Worm (Caenorhabditis elegans) whole organism, mixed stage, embryonic: ENCODE results near the gene tin-9.1.

Experiments used
- bed-3 ChIP-seq: fragments of 200-800 bp; sonication (Bioruptor generic); optimal IDR thresholded peaks from 3 replicates; lab custom pipeline; 2018; ENCODE audit warnings: mild to moderate bottlenecking, missing genetic modification characterization, moderate library complexity, missing compliant biosample characterization
- blmp-1 ChIP-seq: fragments of 150-350 bp; optimal IDR thresholded peaks from 2 replicates; lab custom pipeline; 2014; ENCODE audit warnings: missing biosample characterization, missing genetic modification characterization
- ceh-39 ChIP-seq: fragments of 150-350 bp; optimal IDR thresholded peaks from 2 replicates; lab custom pipeline; 2014; ENCODE audit warnings: missing biosample characterization, missing genetic modification characterization
- ces-1 ChIP-seq: fragments of 150-350 bp; optimal IDR thresholded peaks from 2 replicates; lab custom pipeline; 2014; ENCODE audit warnings: missing biosample characterization, missing genetic modification reagents, missing genetic modification characterization
- cnd-1 ChIP-seq: fragments of 200-800 bp; sonication (Bioruptor generic); optimal IDR thresholded peaks from 2 replicates; lab custom pipeline; 2018; ENCODE audit warnings: mild to moderate bottlenecking, missing genetic modification characterization, missing compliant biosample characterization
- drap-1 ChIP-seq: fragments of 200-800 bp; sonication (Bioruptor generic); optimal IDR thresholded peaks from 3 replicates; lab custom pipeline; 2018; ENCODE audit warnings: mild to moderate bottlenecking, missing genetic modification characterization, missing compliant biosample characterization
- elt-1 ChIP-seq: sonication (generic microtip); optimal IDR thresholded peaks from 2 replicates; lab custom pipeline; 2017; ENCODE audit warnings: missing genetic modification characterization, mild to moderate bottlenecking, missing compliant biosample characterization, antibody characterized with exemption, moderate library complexity, borderline replicate concordance; ENCODE audit not compliant: insufficient read depth
- elt-3 ChIP-seq: fragments of 150-350 bp; optimal IDR thresholded peaks from 2 replicates; lab custom pipeline; 2014; ENCODE audit warnings: missing biosample characterization, missing genetic modification characterization
- ham-2 ChIP-seq: fragments of 200-800 bp; sonication (Bioruptor generic); optimal IDR thresholded peaks from 2 replicates; lab custom pipeline; 2018; ENCODE audit warnings: mild to moderate bottlenecking, missing genetic modification characterization, missing compliant biosample characterization
- hlh-1 ChIP-seq: fragments of 150-350 bp; optimal IDR thresholded peaks from 2 replicates; lab custom pipeline; 2014; ENCODE audit warnings: missing biosample characterization, missing genetic modification reagents, missing genetic modification characterization
- lin-13 ChIP-seq: fragments of 150-350 bp; optimal IDR thresholded peaks from 2 replicates; lab custom pipeline; 2014; ENCODE audit warnings: missing biosample characterization, missing genetic modification characterization
- lin-32 ChIP-seq: fragments of 200-800 bp; sonication (Bioruptor generic); optimal IDR thresholded peaks from 2 replicates; lab custom pipeline; 2018; ENCODE audit warnings: mild to moderate bottlenecking, missing genetic modification characterization, missing compliant biosample characterization
- lsy-2 ChIP-seq: fragments of 150-350 bp; optimal IDR thresholded peaks from 2 replicates; lab custom pipeline; 2014; ENCODE audit warnings: missing biosample characterization, missing genetic modification characterization
- mep-1 ChIP-seq: fragments of 150-350 bp; optimal IDR thresholded peaks from 2 replicates; lab custom pipeline; 2017; ENCODE audit warnings: missing biosample characterization, missing genetic modification reagents, missing genetic modification characterization, inconsistent platforms
- mls-2 ChIP-seq: sonication (generic microtip); optimal IDR thresholded peaks from 2 replicates; lab custom pipeline; 2016; ENCODE audit warnings: mild to moderate bottlenecking, missing genetic modification characterization, moderate library complexity, missing compliant biosample characterization
- nhr-12 ChIP-seq: fragments of 150-350 bp; optimal IDR thresholded peaks from 2 replicates; lab custom pipeline; 2014; ENCODE audit warnings: missing biosample characterization, missing genetic modification characterization
- nhr-2 ChIP-seq: fragments of 150-350 bp; optimal IDR thresholded peaks from 2 replicates; lab custom pipeline; 2014; ENCODE audit warnings: missing biosample characterization, missing genetic modification characterization
- nhr-237 ChIP-seq: fragments of 150-350 bp; optimal IDR thresholded peaks from 2 replicates; lab custom pipeline; 2014; ENCODE audit warnings: missing biosample characterization, missing genetic modification characterization
- nhr-28 ChIP-seq: fragments of 150-350 bp; optimal IDR thresholded peaks from 2 replicates; lab custom pipeline; 2014; ENCODE audit warnings: missing biosample characterization, missing genetic modification characterization
- nhr-76 ChIP-seq: sonication (generic microtip); optimal IDR thresholded peaks from 2 replicates; lab custom pipeline; 2017; ENCODE audit warnings: missing biosample characterization, missing genetic modification characterization
- pha-4 ChIP-seq: fragments of 150-350 bp; optimal IDR thresholded peaks from 2 replicates; lab custom pipeline; 2018; ENCODE audit warnings: missing biosample characterization, missing genetic modification reagents, missing genetic modification characterization
- sem-2 ChIP-seq: fragments of 200-800 bp; sonication (Bioruptor generic); optimal IDR thresholded peaks from 2 replicates; lab custom pipeline; 2018; ENCODE audit warnings: mild to moderate bottlenecking, missing genetic modification characterization, missing compliant biosample characterization
- snpc-4 ChIP-seq: fragments of 150-350 bp; optimal IDR thresholded peaks from 2 replicates; lab custom pipeline; 2014; ENCODE audit warnings: missing biosample characterization, missing genetic modification characterization
- sptf-1 ChIP-seq: sonication (generic microtip); optimal IDR thresholded peaks from 2 replicates; lab custom pipeline; 2017; ENCODE audit warnings: mild to moderate bottlenecking, missing genetic modification characterization, moderate library complexity, missing compliant biosample characterization
- tbx-8 ChIP-seq: fragments of 200-800 bp; sonication (Bioruptor generic); optimal IDR thresholded peaks from 2 replicates; lab custom pipeline; 2018; ENCODE audit warnings: mild to moderate bottlenecking, missing genetic modification characterization, moderate library complexity, missing compliant biosample characterization
- unc-120 ChIP-seq: sonication (generic microtip); optimal IDR thresholded peaks from 2 replicates; lab custom pipeline; 2017; ENCODE audit warnings: missing genetic modification characterization, missing compliant biosample characterization; ENCODE audit not compliant: poor library complexity, severe bottlenecking
- unc-39 ChIP-seq: fragments of 150-350 bp; optimal IDR thresholded peaks from 2 replicates; lab custom pipeline; 2014; ENCODE audit warnings: missing biosample characterization, missing genetic modification characterization
- unc-62 ChIP-seq: fragments of 150-350 bp; optimal IDR thresholded peaks from 2 replicates; lab custom pipeline; 2014; ENCODE audit warnings: missing biosample characterization, missing genetic modification reagents, missing genetic modification characterization
- zip-8 ChIP-seq: fragments of 150-350 bp; optimal IDR thresholded peaks from 2 replicates; lab custom pipeline; 2014; ENCODE audit warnings: missing biosample characterization, missing genetic modification characterization

tin-9.1 gene

DNA sequence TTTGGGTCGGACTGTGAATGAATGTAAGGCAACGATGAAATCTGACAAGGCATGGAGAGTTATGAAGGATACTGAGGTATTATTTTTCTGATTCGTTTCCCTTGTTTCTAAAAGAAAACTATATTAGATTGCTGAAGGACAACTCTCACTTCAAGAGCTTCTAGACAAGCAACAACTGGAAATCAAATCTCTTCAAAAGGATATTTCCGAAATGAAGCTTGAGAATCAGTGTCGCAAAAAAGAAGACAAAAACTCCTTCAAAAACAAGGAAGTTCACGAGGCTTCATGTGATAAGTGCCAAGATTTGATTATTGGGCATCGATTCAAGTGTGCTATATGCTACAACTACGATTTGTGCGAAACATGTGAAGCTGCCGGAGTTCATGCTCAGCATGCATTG is 25.8 kb downstream of the tin-9.1 start:
- TF ChIP-seq unc-62 (GFP tag; lab: Kevin White, UChicago) (no peak), blmp-1 (no peak), bed-3 (GFP tag; lab: Kevin White, UChicago) (no peak), unc-39 (tag; lab: Kevin White, UChicago) (no peak), nhr-237 (tag; lab: Kevin White, UChicago) (no peak), drap-1 (no peak), hlh-1 (no peak)

DNA sequence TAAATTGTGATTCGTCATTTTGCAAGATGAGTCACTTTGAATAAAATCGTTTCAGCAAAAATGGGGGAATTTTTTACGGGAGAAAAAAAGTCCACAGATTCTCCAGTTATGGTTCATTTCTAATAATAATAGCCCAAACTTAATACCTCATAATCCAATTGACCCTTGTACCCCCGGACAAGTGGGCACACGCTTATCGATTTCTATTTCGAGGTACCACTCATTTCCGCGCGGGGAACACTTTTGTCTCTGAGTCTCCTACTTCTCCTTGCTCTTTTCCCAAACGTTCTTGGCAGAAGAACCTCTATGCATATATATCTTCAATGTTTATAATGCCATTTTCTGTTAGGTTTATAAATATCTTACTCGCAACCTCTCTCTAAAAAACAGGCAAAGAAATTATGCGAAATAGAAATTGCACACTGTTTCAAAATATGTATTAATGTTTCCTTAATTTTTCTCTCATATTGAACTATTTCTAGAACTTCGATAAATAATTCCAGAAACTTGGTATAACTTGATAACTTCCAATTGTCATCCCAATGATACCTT is 27.2 kb downstream of the tin-9.1 start, which contains the start of gene gldi-4:
Gene gldi-4, plus strand, starts transcription at position 502 of the 552 bp plus-strand sequence.
- TF ChIP-seq elt-3 (tag; lab: Kevin White, UChicago) (no peak), nhr-2 (peak; percentile 92), mls-2 (tag; lab: Kevin White, UChicago) (peak; percentile 14), ces-1 (GFP tag; lab: Kevin White, UChicago) (peak; percentile 83), sem-2 (GFP tag; lab: Kevin White, UChicago) (no peak), bed-3 (GFP tag; lab: Kevin White, UChicago) (no peak), sptf-1 (tag; lab: Kevin White, UChicago) (no peak)

DNA sequence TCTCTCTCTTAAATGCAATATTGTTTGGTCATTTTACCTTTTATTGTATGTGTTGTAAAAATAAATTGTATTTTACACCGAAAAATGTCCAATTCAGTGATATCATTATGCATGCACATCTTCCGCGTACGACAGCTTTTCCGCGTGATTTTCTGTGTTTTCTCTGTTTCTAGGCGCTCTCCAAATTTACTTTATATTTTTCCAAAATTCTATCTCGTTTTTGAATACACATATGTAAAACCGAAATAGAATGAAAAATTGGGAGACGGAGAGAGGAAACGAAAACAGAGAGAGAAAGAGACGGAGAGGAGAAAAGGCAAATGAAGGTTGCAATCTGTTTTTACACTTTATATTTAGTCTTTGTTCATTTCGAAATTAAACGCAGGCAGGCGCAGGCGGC is 27.9 kb downstream of the tin-9.1 start:
- TF ChIP-seq lin-13 (tag; lab: Kevin White, UChicago) (no peak), unc-120 (tag; lab: Kevin White, UChicago) (peak; percentile 13), lsy-2 (tag; lab: Kevin White, UChicago) (peak; percentile 22), unc-62 (GFP tag; lab: Kevin White, UChicago) (peak; percentile 48), unc-39 (tag; lab: Kevin White, UChicago) (no peak), nhr-28 (tag; lab: Kevin White, UChicago) (no peak), nhr-237 (tag; lab: Kevin White, UChicago) (peak; percentile 62), ces-1 (GFP tag; lab: Kevin White, UChicago) (peak; percentile 80)

DNA sequence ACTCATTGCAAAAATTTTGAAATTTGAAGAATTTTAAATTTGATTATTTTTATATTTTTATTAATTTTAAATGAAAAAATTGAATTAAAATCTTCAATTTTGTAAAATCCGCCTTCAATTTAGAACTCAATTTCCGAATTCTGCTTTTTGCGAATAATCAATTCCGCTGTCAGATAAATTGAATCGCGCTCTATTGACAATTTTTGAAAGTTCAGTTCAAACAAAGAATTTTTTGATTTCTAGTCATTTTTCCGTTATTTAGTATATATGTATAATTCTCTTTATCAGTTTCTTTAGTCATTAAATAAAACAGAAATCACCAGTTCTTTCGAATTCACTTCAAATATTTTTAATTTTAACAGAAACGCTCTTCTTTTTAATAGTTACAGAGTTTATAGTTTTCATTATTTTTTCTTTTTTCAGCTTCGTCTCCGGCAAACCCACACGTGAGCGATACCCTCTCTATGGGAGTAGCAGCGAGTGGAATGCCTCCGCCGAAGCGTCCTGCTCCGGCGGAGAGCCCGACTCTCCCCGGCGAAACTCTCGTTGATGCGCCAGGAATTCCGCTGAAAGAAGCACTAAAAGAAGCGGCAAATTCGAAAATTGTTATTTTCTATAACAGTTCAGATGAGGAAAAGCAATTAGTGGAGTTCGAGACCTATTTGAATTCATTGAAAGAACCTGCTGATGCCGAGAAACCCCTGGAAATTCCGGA is 31.5 kb downstream of the tin-9.1 start:
- TF ChIP-seq drap-1: no peak
- no peak for TF ChIP-seq snpc-4
- TF ChIP-seq ces-1 (GFP tag; lab: Kevin White, UChicago): no peak
- no peak for TF ChIP-seq nhr-237 (tag; lab: Kevin White, UChicago)
- TF ChIP-seq cnd-1 (tag; lab: Kevin White, UChicago): no peak
- TF ChIP-seq ham-2 (GFP tag; lab: Kevin White, UChicago): no peak
- TF ChIP-seq blmp-1: no peak
- no peak for TF ChIP-seq ceh-39 (tag; lab: Kevin White, UChicago)
- TF ChIP-seq nhr-12: no peak
- no peak for TF ChIP-seq mep-1 (tag; lab: Kevin White, UChicago)
- TF ChIP-seq zip-8 (tag; lab: Kevin White, UChicago): no peak

DNA sequence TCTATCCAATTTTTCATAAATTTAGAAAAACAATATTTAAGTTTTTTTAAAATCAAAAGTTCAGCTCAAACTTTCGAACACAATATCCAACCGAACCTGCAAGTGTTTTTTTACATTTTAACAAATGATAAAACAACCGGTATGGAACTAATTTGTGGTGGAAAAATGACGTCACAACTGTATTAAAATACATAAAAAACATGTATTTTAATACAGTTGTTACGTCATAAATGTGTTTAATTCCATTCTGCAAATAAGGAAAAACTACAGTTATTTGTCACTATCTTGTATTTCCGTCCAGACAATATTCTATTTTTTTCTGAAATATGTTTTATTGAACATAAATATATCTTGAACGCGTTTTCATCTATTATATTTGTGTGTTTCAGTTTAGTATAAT is 32.2 kb downstream of the tin-9.1 start:
- peak; percentile 99 for TF ChIP-seq zip-8 (tag; lab: Kevin White, UChicago)
- no peak for TF ChIP-seq drap-1
- TF ChIP-seq mls-2 (tag; lab: Kevin White, UChicago): no peak
- TF ChIP-seq nhr-28 (tag; lab: Kevin White, UChicago): no peak

DNA sequence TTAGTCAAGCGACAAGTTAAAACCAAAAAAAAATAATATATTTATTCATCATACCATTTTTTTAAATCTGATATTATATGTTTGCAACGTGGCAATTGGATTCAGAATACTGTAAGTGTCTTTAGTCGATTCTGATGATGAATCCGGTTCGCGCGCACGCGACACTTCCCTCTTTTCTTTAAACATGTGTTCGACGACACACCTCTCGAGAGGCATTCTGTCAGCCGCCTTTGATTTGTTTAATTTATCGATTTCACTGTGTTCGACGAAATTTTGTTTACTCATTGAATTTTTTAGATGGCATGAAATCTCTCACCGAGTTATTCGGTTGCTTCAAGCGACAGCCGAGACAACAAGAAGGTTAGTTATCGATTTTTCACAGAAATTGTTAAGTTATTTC is 32.7 kb downstream of the tin-9.1 start, which contains the start of gene trxr-1:
Gene trxr-1, plus strand, starts transcription at position 227 of the 400 bp plus-strand sequence.
- TF ChIP-seq elt-1 (tag; lab: Kevin White, UChicago) (no peak), nhr-28 (tag; lab: Kevin White, UChicago) (no peak), nhr-2 (no peak), drap-1 (no peak), cnd-1 (tag; lab: Kevin White, UChicago) (no peak), hlh-1 (peak; percentile 12)

DNA sequence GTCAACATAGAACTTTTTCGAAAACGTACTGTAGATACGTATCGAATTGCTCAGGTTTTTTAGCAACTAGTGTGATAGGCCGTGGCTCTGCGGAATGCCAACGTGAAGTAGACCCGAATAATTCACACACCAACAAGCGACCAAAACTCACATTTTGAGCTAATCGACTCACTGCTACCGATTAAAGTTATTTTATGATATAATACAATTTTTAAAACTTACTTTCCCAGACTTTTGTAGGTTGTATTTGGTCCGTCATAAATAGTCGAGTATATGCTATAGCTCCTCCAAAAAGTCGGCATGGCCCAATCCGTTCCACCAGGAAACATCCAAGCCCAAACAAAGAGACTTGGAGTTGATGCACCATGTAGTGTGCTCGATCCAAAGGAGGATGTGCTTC is 33.6 kb downstream of the tin-9.1 start, which contains the start of gene C25A8.1:
Gene C25A8.1, plus strand, starts transcription at position 301 of the 400 bp plus-strand sequence.
- no peak for TF ChIP-seq lin-13 (tag; lab: Kevin White, UChicago)
- no peak for TF ChIP-seq tbx-8 (GFP tag; lab: Kevin White, UChicago)
- TF ChIP-seq unc-120 (tag; lab: Kevin White, UChicago): no peak
- TF ChIP-seq hlh-1: no peak
- no peak for TF ChIP-seq drap-1
- no peak for TF ChIP-seq lin-32 (GFP tag; lab: Kevin White, UChicago)
- TF ChIP-seq nhr-76 (tag; lab: Kevin White, UChicago): no peak
- TF ChIP-seq pha-4 (tag; lab: Kevin White, UChicago): no peak
- no peak for TF ChIP-seq snpc-4
- no peak for TF ChIP-seq lsy-2 (tag; lab: Kevin White, UChicago)
- TF ChIP-seq, all 35 proteins: peak for 0
